Fruit fly (Drosophila melanogaster) whole organism, embryonic: ENCODE data around the gene CG17571.

ENCODE experiments used
- Aef1 ChIP-seq: fragments of 200-800 bp; sonication (Bioruptor generic); IDR thresholded peaks from 3 replicates; pipeline ENCODE4 v1.3.6; 2022; ENCODE audit warnings: missing biosample characterization, missing genetic modification characterization
- Blimp-1 ChIP-seq: fragments of 200-800 bp; sonication (Bioruptor generic); optimal IDR thresholded peaks from 3 replicates; lab custom pipeline; 2018; ENCODE audit warnings: missing biosample characterization, missing genetic modification characterization, mild to moderate bottlenecking, moderate library complexity, missing genetic modification reagents
- CG10462 ChIP-seq: fragments of 200-800 bp; sonication (Bioruptor generic); optimal IDR thresholded peaks from 2 replicates; lab custom pipeline; 2016; ENCODE audit warnings: missing biosample characterization, missing genetic modification characterization
- CG10543 ChIP-seq: fragments of 200-800 bp; sonication (Bioruptor generic); optimal IDR thresholded peaks from 3 replicates; lab custom pipeline; 2017; ENCODE audit warnings: missing biosample characterization, mild to moderate bottlenecking, missing genetic modification characterization, moderate library complexity
- CG10979 ChIP-seq: fragments of 200-800 bp; sonication (Bioruptor generic); optimal IDR thresholded peaks from 2 replicates; lab custom pipeline; 2018; ENCODE audit warnings: missing biosample characterization, mild to moderate bottlenecking, missing genetic modification characterization, moderate library complexity
- CG11456 ChIP-seq: fragments of 200-800 bp; sonication (Bioruptor generic); IDR thresholded peaks from 3 replicates; pipeline ENCODE4 v1.3.6; 2022; ENCODE audit warnings: missing biosample characterization, missing genetic modification characterization
- CG13287 ChIP-seq: fragments of 200-800 bp; sonication (Bioruptor generic); IDR thresholded peaks from 2 replicates; pipeline ENCODE4 v1.3.6; 2022; ENCODE audit warnings: missing biosample characterization, missing genetic modification characterization; ENCODE audit not compliant: partially characterized antibody
- CG15479 ChIP-seq: fragments of 200-800 bp; sonication (Bioruptor generic); optimal IDR thresholded peaks from 3 replicates; lab custom pipeline; 2019; ENCODE audit warnings: missing biosample characterization, mild to moderate bottlenecking, missing genetic modification characterization, moderate library complexity
- CG18476 ChIP-seq: fragments of 200-800 bp; sonication (Bioruptor generic); optimal IDR thresholded peaks from 2 replicates; lab custom pipeline; 2016; ENCODE audit warnings: missing biosample characterization, mild to moderate bottlenecking, missing genetic modification characterization
- CG2116 ChIP-seq: fragments of 200-800 bp; sonication (Bioruptor generic); optimal IDR thresholded peaks from 3 replicates; lab custom pipeline; 2018; ENCODE audit warnings: missing biosample characterization, mild to moderate bottlenecking, missing genetic modification characterization
- CG2712 ChIP-seq: fragments of 200-800 bp; optimal IDR thresholded peaks from 3 replicates; lab custom pipeline; 2019; ENCODE audit warnings: missing biosample characterization, mild to moderate bottlenecking, missing genetic modification characterization, moderate library complexity
- CG2875 ChIP-seq: fragments of 200-800 bp; sonication (Bioruptor generic); optimal IDR thresholded peaks from 2 replicates; lab custom pipeline; 2017; ENCODE audit warnings: missing biosample characterization, mild to moderate bottlenecking, missing genetic modification characterization, missing genetic modification reagents
- CG31388 ChIP-seq: fragments of 200-800 bp; sonication (Bioruptor generic); optimal IDR thresholded peaks from 2 replicates; lab custom pipeline; 2016; ENCODE audit warnings: missing biosample characterization, missing genetic modification characterization
- CG32772 ChIP-seq: fragments of 200-800 bp; sonication (Bioruptor generic); IDR thresholded peaks from 2 replicates; pipeline ENCODE4 v1.3.6; 2022; ENCODE audit warnings: missing biosample characterization, missing genetic modification characterization
- CG3407 ChIP-seq: fragments of 200-800 bp; sonication (Bioruptor generic); optimal IDR thresholded peaks from 2 replicates; lab custom pipeline; 2018; ENCODE audit warnings: missing biosample characterization, mild to moderate bottlenecking, missing genetic modification characterization
- CG4404 ChIP-seq: fragments of 200-800 bp; sonication (Bioruptor generic); IDR thresholded peaks from 2 replicates; pipeline ENCODE4 v1.3.6; 2022; ENCODE audit warnings: missing biosample characterization, missing genetic modification characterization
- CG4424 ChIP-seq: fragments of 200-800 bp; sonication (Bioruptor generic); optimal IDR thresholded peaks from 3 replicates; lab custom pipeline; 2016; ENCODE audit warnings: missing biosample characterization, missing genetic modification characterization
- CG6272 ChIP-seq: fragments of 200-800 bp; sonication (Bioruptor generic); IDR thresholded peaks from 2 replicates; pipeline ENCODE4 v1.3.6; 2022; ENCODE audit warnings: missing biosample characterization, missing genetic modification characterization
- CG6813 ChIP-seq: fragments of 200-800 bp; sonication (Bioruptor generic); optimal IDR thresholded peaks from 2 replicates; lab custom pipeline; 2017; ENCODE audit warnings: missing biosample characterization, missing genetic modification characterization, mild to moderate bottlenecking, moderate library complexity, missing genetic modification reagents
- CG7372 ChIP-seq: fragments of 200-800 bp; sonication (Bioruptor generic); IDR thresholded peaks from 2 replicates; pipeline ENCODE4 v1.3.6; 2022; ENCODE audit warnings: missing biosample characterization, missing genetic modification characterization
- CG8765 ChIP-seq: fragments of 200-800 bp; sonication (Bioruptor generic); IDR thresholded peaks from 2 replicates; pipeline ENCODE4 v1.3.6; 2022; ENCODE audit warnings: missing biosample characterization, missing genetic modification characterization
- CG9215 ChIP-seq: fragments of 200-800 bp; sonication (Bioruptor generic); IDR thresholded peaks from 2 replicates; pipeline ENCODE4 v1.3.6; 2022; ENCODE audit warnings: missing biosample characterization, missing genetic modification characterization
- CG9932 ChIP-seq: fragments of 200-800 bp; sonication (Bioruptor generic); IDR thresholded peaks from 2 replicates; pipeline ENCODE4 v1.3.6; 2022; ENCODE audit warnings: missing biosample characterization, missing genetic modification characterization
- Deaf1 ChIP-seq: fragments of 200-800 bp; optimal IDR thresholded peaks from 3 replicates; lab custom pipeline; 2019; ENCODE audit warnings: missing biosample characterization, mild to moderate bottlenecking, missing genetic modification characterization, moderate library complexity
- Ets97D ChIP-seq: fragments of 200-800 bp; sonication (Bioruptor generic); optimal IDR thresholded peaks from 3 replicates; lab custom pipeline; 2016; ENCODE audit warnings: missing biosample characterization, missing genetic modification characterization
- Hey ChIP-seq: fragments of 200-800 bp; sonication (Bioruptor generic); optimal IDR thresholded peaks from 3 replicates; lab custom pipeline; 2018; ENCODE audit warnings: missing biosample characterization, mild to moderate bottlenecking, missing genetic modification characterization
- Lim3 ChIP-seq: fragments of 200-800 bp; sonication (Bioruptor generic); IDR thresholded peaks from 2 replicates; pipeline ENCODE4 v1.3.6; 2022; ENCODE audit warnings: missing biosample characterization, missing genetic modification characterization
- abd-A ChIP-seq: fragments of 200-800 bp; sonication (Bioruptor generic); optimal IDR thresholded peaks from 3 replicates; lab custom pipeline; 2019; ENCODE audit warnings: missing biosample characterization, mild to moderate bottlenecking, missing genetic modification characterization, moderate library complexity
- ara ChIP-seq: fragments of 200-800 bp; sonication (Bioruptor generic); IDR thresholded peaks from 2 replicates; pipeline ENCODE4 v1.3.6; 2022; ENCODE audit warnings: missing biosample characterization, missing genetic modification characterization
- bsh ChIP-seq, 2 experiments: fragments of 200-800 bp; sonication (Bioruptor generic); optimal IDR thresholded peaks; 2 replicates each; lab custom pipeline; 2017 to 2018; ENCODE audit warnings: mild to moderate bottlenecking in 2 of 2, missing biosample characterization in 2 of 2, missing genetic modification characterization in 2 of 2, moderate library complexity in 1 of 2
- cg ChIP-seq: fragments of 200-800 bp; sonication (Bioruptor generic); optimal IDR thresholded peaks from 3 replicates; lab custom pipeline; 2019; ENCODE audit warnings: missing biosample characterization, mild to moderate bottlenecking, missing genetic modification characterization, moderate library complexity
- corto ChIP-seq: fragments of 200-800 bp; sonication (Bioruptor generic); optimal IDR thresholded peaks from 2 replicates; lab custom pipeline; 2016; ENCODE audit warnings: missing biosample characterization, mild to moderate bottlenecking, missing genetic modification characterization, moderate library complexity
- da ChIP-seq: fragments of 200-800 bp; sonication (Bioruptor generic); optimal IDR thresholded peaks from 2 replicates; lab custom pipeline; 2016; ENCODE audit warnings: missing biosample characterization, missing genetic modification characterization
- danr ChIP-seq: fragments of 200-800 bp; sonication (Bioruptor generic); IDR thresholded peaks from 2 replicates; pipeline ENCODE4 v1.3.6; 2022; ENCODE audit warnings: missing biosample characterization, missing genetic modification characterization
- dimm ChIP-seq: fragments of 200-800 bp; sonication (Bioruptor generic); IDR thresholded peaks from 2 replicates; pipeline ENCODE4 v1.3.6; 2022; ENCODE audit warnings: missing biosample characterization, missing genetic modification characterization
- dmrt99B ChIP-seq: fragments of 200-800 bp; sonication (Bioruptor generic); optimal IDR thresholded peaks from 2 replicates; lab custom pipeline; 2018; ENCODE audit warnings: missing biosample characterization, mild to moderate bottlenecking, missing genetic modification characterization, moderate library complexity
- fd102C ChIP-seq: fragments of 200-800 bp; sonication (Bioruptor generic); optimal IDR thresholded peaks from 2 replicates; lab custom pipeline; 2018; ENCODE audit warnings: missing biosample characterization, mild to moderate bottlenecking, missing genetic modification characterization, moderate library complexity
- fd3F ChIP-seq: fragments of 200-800 bp; sonication (Bioruptor generic); optimal IDR thresholded peaks from 2 replicates; lab custom pipeline; 2018; ENCODE audit warnings: missing biosample characterization, mild to moderate bottlenecking, missing genetic modification characterization, moderate library complexity
- gfzf ChIP-seq: fragments of 200-800 bp; sonication (Bioruptor generic); optimal IDR thresholded peaks from 2 replicates; lab custom pipeline; 2016; ENCODE audit warnings: missing biosample characterization, mild to moderate bottlenecking, missing genetic modification characterization, moderate library complexity
- grn ChIP-seq: fragments of 200-800 bp; sonication (Bioruptor generic); optimal IDR thresholded peaks from 3 replicates; lab custom pipeline; 2017; ENCODE audit warnings: missing biosample characterization, missing genetic modification characterization
- gsb-n ChIP-seq: fragments of 200-800 bp; sonication (Bioruptor generic); optimal IDR thresholded peaks from 3 replicates; lab custom pipeline; 2018; ENCODE audit warnings: missing biosample characterization, mild to moderate bottlenecking, missing genetic modification characterization
- maf-S ChIP-seq: fragments of 200-800 bp; sonication (Bioruptor generic); optimal IDR thresholded peaks from 2 replicates; lab custom pipeline; 2016; ENCODE audit warnings: missing biosample characterization, missing genetic modification characterization
- onecut ChIP-seq: fragments of 200-800 bp; sonication (Bioruptor generic); IDR thresholded peaks from 2 replicates; pipeline ENCODE4 v1.3.6; 2022; ENCODE audit warnings: missing biosample characterization, missing genetic modification characterization
- row ChIP-seq: fragments of 200-800 bp; sonication (Bioruptor generic); IDR thresholded peaks from 3 replicates; pipeline ENCODE4 v1.3.6; 2022; ENCODE audit warnings: missing biosample characterization, missing genetic modification characterization
- stwl ChIP-seq: fragments of 200-800 bp; sonication (Bioruptor generic); optimal IDR thresholded peaks from 3 replicates; lab custom pipeline; 2018; ENCODE audit warnings: missing biosample characterization, mild to moderate bottlenecking, missing genetic modification characterization, moderate library complexity
- tio ChIP-seq: fragments of 200-800 bp; sonication (Bioruptor generic); optimal IDR thresholded peaks from 2 replicates; lab custom pipeline; 2017; ENCODE audit warnings: missing biosample characterization, missing genetic modification characterization, inconsistent platforms
- unpg ChIP-seq: fragments of 200-800 bp; sonication (Bioruptor generic); optimal IDR thresholded peaks from 3 replicates; lab custom pipeline; 2018; ENCODE audit warnings: missing biosample characterization, mild to moderate bottlenecking, missing genetic modification characterization, moderate library complexity
- vfl ChIP-seq: fragments of 200-800 bp; sonication (Bioruptor generic); optimal IDR thresholded peaks from 2 replicates; lab custom pipeline; 2016; ENCODE audit warnings: missing biosample characterization, missing genetic modification characterization
- vvl ChIP-seq: fragments of 200-800 bp; sonication (Bioruptor generic); IDR thresholded peaks from 2 replicates; pipeline ENCODE4 v1.3.6; 2022; ENCODE audit warnings: missing biosample characterization, missing genetic modification characterization
- zen ChIP-seq: fragments of 200-800 bp; sonication (Bioruptor generic); optimal IDR thresholded peaks from 3 replicates; lab custom pipeline; 2018; ENCODE audit warnings: missing biosample characterization, mild to moderate bottlenecking, missing genetic modification characterization, moderate library complexity

CG17571 gene

DNA sequence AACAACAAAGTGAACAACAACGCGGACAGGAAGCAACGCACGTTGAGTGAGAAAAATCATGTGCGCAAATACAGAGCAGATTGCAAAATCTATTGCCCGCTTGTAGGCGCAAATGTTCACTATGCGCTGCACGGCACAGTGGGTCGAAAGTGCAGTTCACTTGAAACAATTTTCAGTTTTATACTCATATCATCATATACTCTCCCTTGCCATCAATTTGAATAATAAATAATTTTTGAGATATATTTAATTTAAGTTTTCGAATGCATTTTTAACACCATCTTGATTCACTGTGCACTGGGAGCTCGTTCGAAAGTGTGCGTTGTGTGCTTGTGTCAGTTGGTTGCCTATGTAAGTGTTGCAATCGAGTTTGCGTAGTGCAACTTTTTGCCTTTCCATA is 10.2 kb upstream of the CG17571 start (continued):
- TF ChIP-seq Aef1 (GFP tag; lab: Robert Waterston, UW) (peak; percentile 60; the same call in 2 of the 3 replicates), vvl (GFP tag; lab: Robert Waterston, UW) (peak; percentile 85; the same call in 1 of the 2 replicates), row (GFP tag; lab: Robert Waterston, UW) (peak; percentile 78), abd-A (tag; lab: Kevin White, UChicago) (no peak), CG18476 (GFP tag; lab: Kevin White, UChicago) (peak; percentile 52), CG7372 (peak; percentile 28; the same call in 1 of the 2 replicates), da (GFP tag; lab: Kevin White, UChicago) (no peak), unpg (GFP tag; lab: Kevin White, UChicago) (peak; percentile 89), CG11456 (GFP tag; lab: Robert Waterston, UW) (peak; percentile 71), fd3F (peak; percentile 26), corto (GFP tag; lab: Kevin White, UChicago) (no peak), CG2875 (GFP tag; lab: Kevin White, UChicago) (peak; percentile 68), Blimp-1 (GFP tag; lab: Kevin White, UChicago) (peak; percentile 65), CG4424 (GFP tag; lab: Kevin White, UChicago) (peak; percentile 74), CG32772 (GFP tag; lab: Robert Waterston, UW) (peak; percentile 82), maf-S (peak; percentile 37), vfl (GFP tag; lab: Kevin White, UChicago) (peak; percentile 3), CG13287 (GFP tag; lab: Robert Waterston, UW) (no peak), Deaf1 (peak; percentile 18), gsb-n (peak; percentile 84), grn (no peak), CG6813 (GFP tag; lab: Kevin White, UChicago) (peak; percentile 2), ara (GFP tag; lab: Robert Waterston, UW) (peak; percentile 63), stwl (tag; lab: Kevin White, UChicago) (no peak), CG10462 (GFP tag; lab: Kevin White, UChicago) (peak; percentile 71), Ets97D (GFP tag; lab: Kevin White, UChicago) (no peak), CG9932 (GFP tag; lab: Robert Waterston, UW) (peak; percentile 35), gfzf (GFP tag; lab: Kevin White, UChicago) (no peak), CG10979 (peak; percentile 71), CG6272 (GFP tag; lab: Robert Waterston, UW) (peak; percentile 62), CG31388 (peak; percentile 3), danr (GFP tag; lab: Robert Waterston, UW) (no peak), CG15479 (peak; percentile 35), CG8765 (GFP tag; lab: Robert Waterston, UW) (peak; percentile 71), tio (GFP tag; lab: Kevin White, UChicago) (peak; percentile 60), Lim3 (GFP tag; lab: Robert Waterston, UW) (peak; percentile 55; the same call in 1 of the 2 replicates), fd102C (GFP tag; lab: Kevin White, UChicago) (peak; percentile 61), CG9215 (GFP tag; lab: Robert Waterston, UW) (peak; percentile 40), CG2116 (GFP tag; lab: Kevin White, UChicago) (peak; percentile 29), dimm (GFP tag; lab: Robert Waterston, UW) (peak; percentile 60; the same call in 1 of the 2 replicates), CG3407 (peak; percentile 71), CG2712 (peak; percentile 72), Hey (tag; lab: Kevin White, UChicago) (no peak), bsh (GFP tag; optimal IDR thresholded peaks at IDR 0.05; lab: Kevin White, UChicago) (peak in 1 of 2 experiments; percentile 84), cg (GFP tag; lab: Kevin White, UChicago) (peak; percentile 25), dmrt99B (peak; percentile 68), onecut (peak; percentile 62), CG4404 (GFP tag; lab: Robert Waterston, UW) (peak; percentile 63), CG10543 (GFP tag; lab: Kevin White, UChicago) (no peak), zen (tag; lab: Kevin White, UChicago) (peak; percentile 92)
